Worm (Caenorhabditis elegans): ENCODE results near the gene act-4.

DNA sequence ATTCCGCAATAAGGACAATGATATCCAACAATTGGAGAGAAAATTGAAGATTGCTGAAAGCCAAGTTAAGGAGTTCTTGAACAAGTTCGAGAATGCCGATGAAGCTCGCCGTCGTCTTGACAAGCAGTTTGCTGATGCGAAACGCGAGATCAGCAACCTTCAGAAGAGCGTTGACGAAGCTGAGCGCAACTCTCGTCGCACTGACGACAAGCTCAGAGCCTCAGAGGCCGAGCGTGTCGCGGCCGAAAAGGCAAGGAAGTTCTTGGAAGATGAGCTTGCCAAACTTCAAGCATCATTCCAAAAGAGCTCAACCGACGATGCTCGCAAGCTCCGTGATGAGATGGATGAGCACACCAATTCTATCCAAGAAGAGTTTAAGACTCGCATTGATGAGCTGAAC, 25.9 kb downstream of the act-4 start:
- no peak for TF ChIP-seq him-1 (tag; optimal IDR thresholded peaks at IDR 0.05)
- no peak for TF ChIP-seq dao-5 (tag; optimal IDR thresholded peaks at IDR 0.05)
